Fruit fly (Drosophila melanogaster) whole organism, embryonic: ENCODE results near the gene Twdlalpha.

Source experiments
- ATbp ChIP-seq: fragments of 200-800 bp; sonication (Bioruptor generic); optimal IDR thresholded peaks from 2 replicates; lab custom pipeline; 2017; ENCODE audit warnings: missing biosample characterization, mild to moderate bottlenecking, missing genetic modification characterization, missing genetic modification reagents
- Abd-B ChIP-seq: fragments of 200-800 bp; sonication (Bioruptor generic); optimal IDR thresholded peaks from 2 replicates; lab custom pipeline; 2018; ENCODE audit warnings: missing biosample characterization, mild to moderate bottlenecking, missing genetic modification characterization, moderate library complexity
- CG11695 ChIP-seq: fragments of 200-800 bp; sonication (Bioruptor generic); IDR thresholded peaks from 3 replicates; pipeline ENCODE4 v1.3.6; 2022; ENCODE audit warnings: missing biosample characterization, missing genetic modification characterization
- CG11723 ChIP-seq: fragments of 200-800 bp; sonication (Bioruptor generic); optimal IDR thresholded peaks from 2 replicates; lab custom pipeline; 2017; ENCODE audit warnings: missing biosample characterization, mild to moderate bottlenecking, missing genetic modification characterization
- CG1233 ChIP-seq: fragments of 200-800 bp; sonication (Bioruptor generic); optimal IDR thresholded peaks from 4 replicates; lab custom pipeline; 2018; ENCODE audit warnings: missing biosample characterization, mild to moderate bottlenecking, missing genetic modification characterization
- CG13775 ChIP-seq: fragments of 200-800 bp; sonication (Bioruptor generic); optimal IDR thresholded peaks from 3 replicates; lab custom pipeline; 2017; ENCODE audit warnings: missing biosample characterization, mild to moderate bottlenecking, missing genetic modification characterization
- CG15479 ChIP-seq: fragments of 200-800 bp; sonication (Bioruptor generic); optimal IDR thresholded peaks from 3 replicates; lab custom pipeline; 2019; ENCODE audit warnings: missing biosample characterization, mild to moderate bottlenecking, missing genetic modification characterization, moderate library complexity
- CG15601 ChIP-seq: fragments of 200-800 bp; sonication (Bioruptor generic); optimal IDR thresholded peaks from 3 replicates; lab custom pipeline; 2019; ENCODE audit warnings: missing biosample characterization, mild to moderate bottlenecking, missing genetic modification characterization, moderate library complexity
- CG17328 ChIP-seq: fragments of 200-800 bp; sonication (Bioruptor generic); IDR thresholded peaks from 2 replicates; pipeline ENCODE4 v1.3.6; 2022; ENCODE audit warnings: missing biosample characterization, missing genetic modification characterization
- CG2202 ChIP-seq: fragments of 200-800 bp; sonication (Bioruptor generic); optimal IDR thresholded peaks from 2 replicates; lab custom pipeline; 2018; ENCODE audit warnings: missing biosample characterization, mild to moderate bottlenecking, missing genetic modification characterization
- CG32772 ChIP-seq: fragments of 200-800 bp; sonication (Bioruptor generic); IDR thresholded peaks from 2 replicates; pipeline ENCODE4 v1.3.6; 2022; ENCODE audit warnings: missing biosample characterization, missing genetic modification characterization
- CG34376 ChIP-seq: fragments of 200-800 bp; sonication (Bioruptor generic); optimal IDR thresholded peaks from 2 replicates; lab custom pipeline; 2018; ENCODE audit warnings: missing biosample characterization, mild to moderate bottlenecking, missing genetic modification characterization
- CG3726 ChIP-seq: fragments of 200-800 bp; sonication (Bioruptor generic); IDR thresholded peaks from 3 replicates; pipeline ENCODE4, ENCODE4 v1.3.6; 2022; ENCODE audit warnings: missing biosample characterization, missing genetic modification characterization
- CG3847 ChIP-seq: fragments of 200-800 bp; sonication (Bioruptor generic); IDR thresholded peaks from 2 replicates; pipeline ENCODE4 v1.3.6; 2022; ENCODE audit warnings: missing biosample characterization, missing genetic modification characterization
- CG5180 ChIP-seq: fragments of 200-800 bp; sonication (Bioruptor generic); optimal IDR thresholded peaks from 3 replicates; lab custom pipeline; 2017; ENCODE audit warnings: missing biosample characterization, missing genetic modification characterization, mild to moderate bottlenecking, moderate library complexity, missing genetic modification reagents
- CG5953 ChIP-seq: fragments of 200-800 bp; sonication (Bioruptor generic); IDR thresholded peaks from 2 replicates; pipeline ENCODE4 v1.3.6; 2022; ENCODE audit warnings: missing biosample characterization, missing genetic modification characterization
- CG7357 ChIP-seq: fragments of 200-800 bp; sonication (Bioruptor generic); IDR thresholded peaks from 3 replicates; pipeline ENCODE4 v1.3.6; 2022; ENCODE audit warnings: missing biosample characterization, missing genetic modification characterization
- CG9437 ChIP-seq: fragments of 200-800 bp; sonication (Bioruptor generic); optimal IDR thresholded peaks from 2 replicates; lab custom pipeline; 2018; ENCODE audit warnings: missing biosample characterization, mild to moderate bottlenecking, missing genetic modification characterization
- CG9727 ChIP-seq: fragments of 200-800 bp; sonication (Bioruptor generic); optimal IDR thresholded peaks from 3 replicates; lab custom pipeline; 2017; ENCODE audit warnings: missing biosample characterization, mild to moderate bottlenecking, missing genetic modification characterization
- Fer2 ChIP-seq: fragments of 200-800 bp; sonication (Bioruptor generic); optimal IDR thresholded peaks from 2 replicates; lab custom pipeline; 2018; ENCODE audit warnings: missing biosample characterization, mild to moderate bottlenecking, missing genetic modification characterization, moderate library complexity
- Hmx ChIP-seq: fragments of 200-800 bp; sonication (Bioruptor generic); optimal IDR thresholded peaks from 2 replicates; lab custom pipeline; 2016; ENCODE audit warnings: missing biosample characterization, missing genetic modification characterization
- MTF-1 ChIP-seq: fragments of 200-800 bp; sonication (Bioruptor generic); optimal IDR thresholded peaks from 2 replicates; lab custom pipeline; 2018; ENCODE audit warnings: missing biosample characterization, mild to moderate bottlenecking, missing genetic modification characterization, borderline replicate concordance
- Mrtf ChIP-seq: fragments of 200-800 bp; sonication (Bioruptor generic); IDR thresholded peaks from 3 replicates; pipeline ENCODE4 v1.3.6; 2022; ENCODE audit warnings: missing biosample characterization, missing genetic modification characterization
- Sin3A ChIP-seq: fragments of >200 bp; optimal IDR thresholded peaks from 2 replicates; lab custom pipeline; 2018
- Spps ChIP-seq: fragments of 200-800 bp; sonication (Bioruptor generic); optimal IDR thresholded peaks from 2 replicates; lab custom pipeline; 2018; ENCODE audit warnings: missing biosample characterization, mild to moderate bottlenecking, missing genetic modification characterization
- Sry-β ChIP-seq: fragments of 200-800 bp; sonication (Bioruptor generic); optimal IDR thresholded peaks from 2 replicates; lab custom pipeline; 2018; ENCODE audit warnings: missing biosample characterization, mild to moderate bottlenecking, missing genetic modification characterization, moderate library complexity
- Trl ChIP-seq, 3 experiments: fragments of >200 bp in 2 of 3; fragments of 200-800 bp in 1 of 3; sonication (Bioruptor generic) in 1 of 3; optimal IDR thresholded peaks; 2 replicates in 1 of 3; 3 replicates in 2 of 3; lab custom pipeline; 2016 to 2017; ENCODE audit warnings: missing biosample characterization in 1 of 3, missing genetic modification characterization in 1 of 3
- Xrp1 ChIP-seq: fragments of 200-800 bp; sonication (Bioruptor generic); IDR thresholded peaks from 2 replicates; pipeline ENCODE4 v1.3.6; 2022; ENCODE audit warnings: missing biosample characterization, missing genetic modification characterization
- al ChIP-seq: fragments of 200-800 bp; sonication (Bioruptor generic); IDR thresholded peaks from 2 replicates; pipeline ENCODE4 v1.3.6; 2022; ENCODE audit warnings: missing biosample characterization, missing genetic modification characterization
- bcd ChIP-seq: fragments of 200-800 bp; sonication (Bioruptor generic); optimal IDR thresholded peaks from 2 replicates; lab custom pipeline; 2017; ENCODE audit warnings: missing biosample characterization, mild to moderate bottlenecking, missing genetic modification characterization
- bigmax ChIP-seq: fragments of 200-800 bp; sonication (Bioruptor generic); optimal IDR thresholded peaks from 2 replicates; lab custom pipeline; 2018; ENCODE audit warnings: missing biosample characterization, mild to moderate bottlenecking, missing genetic modification characterization
- cad ChIP-seq: fragments of >200 bp; optimal IDR thresholded peaks from 2 replicates; lab custom pipeline; 2017; ENCODE audit warnings: missing biosample characterization, missing genetic modification characterization
- chif ChIP-seq, 2 experiments: fragments of 200-800 bp; sonication (Bioruptor generic); optimal IDR thresholded peaks; 3 replicates each; lab custom pipeline; 2016; ENCODE audit warnings: missing biosample characterization in 2 of 2, missing genetic modification characterization in 2 of 2
- chinmo ChIP-seq: fragments of 200-800 bp; sonication (Bioruptor generic); IDR thresholded peaks from 4 replicates; pipeline ENCODE4 v1.3.6; 2022; ENCODE audit warnings: missing biosample characterization, missing genetic modification characterization; ENCODE audit not compliant: partially characterized antibody
- chm ChIP-seq: fragments of 200-800 bp; sonication (Bioruptor generic); IDR thresholded peaks from 2 replicates; pipeline ENCODE4 v1.3.6; 2022; ENCODE audit warnings: missing biosample characterization, missing genetic modification characterization
- chn ChIP-seq: fragments of 200-800 bp; sonication (Bioruptor generic); optimal IDR thresholded peaks from 2 replicates; lab custom pipeline; 2016; ENCODE audit warnings: missing biosample characterization, missing genetic modification characterization
- fd64A ChIP-seq: fragments of 200-800 bp; sonication (Bioruptor generic); optimal IDR thresholded peaks from 3 replicates; lab custom pipeline; 2018; ENCODE audit warnings: missing biosample characterization, mild to moderate bottlenecking, missing genetic modification characterization
- ftz-f1 ChIP-seq: fragments of 200-800 bp; sonication (Bioruptor generic); optimal IDR thresholded peaks from 2 replicates; lab custom pipeline; 2016; ENCODE audit warnings: missing biosample characterization, missing genetic modification characterization
- gcm2 ChIP-seq: fragments of 200-800 bp; sonication (Bioruptor generic); optimal IDR thresholded peaks from 2 replicates; lab custom pipeline; 2016; ENCODE audit warnings: missing biosample characterization, missing genetic modification characterization
- gem ChIP-seq: fragments of 200-800 bp; sonication (Bioruptor generic); optimal IDR thresholded peaks from 2 replicates; lab custom pipeline; 2019; ENCODE audit warnings: missing biosample characterization, mild to moderate bottlenecking, missing genetic modification characterization, moderate library complexity
- gro ChIP-seq: fragments of 200-800 bp; sonication (Bioruptor generic); optimal IDR thresholded peaks from 2 replicates; lab custom pipeline; 2016; ENCODE audit warnings: missing biosample characterization, missing genetic modification characterization
- insv ChIP-seq, 2 experiments: fragments of 200-800 bp; sonication (Bioruptor generic); optimal IDR thresholded peaks; 3 replicates each; lab custom pipeline; 2016 to 2018; ENCODE audit warnings: missing biosample characterization in 2 of 2, missing genetic modification characterization in 2 of 2
- nmo ChIP-seq: fragments of 200-800 bp; sonication (Bioruptor generic); optimal IDR thresholded peaks from 2 replicates; lab custom pipeline; 2018; ENCODE audit warnings: missing biosample characterization, mild to moderate bottlenecking, missing genetic modification characterization, moderate library complexity
- stc ChIP-seq: fragments of 200-800 bp; sonication (Bioruptor generic); IDR thresholded peaks from 2 replicates; pipeline ENCODE4 v1.3.6; 2022; ENCODE audit warnings: missing biosample characterization, missing genetic modification characterization
- tgo ChIP-seq: fragments of 200-800 bp; sonication (Bioruptor generic); IDR thresholded peaks from 3 replicates; pipeline ENCODE4 v1.3.6; 2022; ENCODE audit warnings: missing biosample characterization, missing genetic modification characterization
- tin ChIP-seq: fragments of 200-800 bp; sonication (Bioruptor generic); optimal IDR thresholded peaks from 3 replicates; lab custom pipeline; 2016; ENCODE audit warnings: missing biosample characterization, missing genetic modification characterization
- wdn ChIP-seq: fragments of 200-800 bp; sonication (Bioruptor generic); IDR thresholded peaks from 2 replicates; pipeline ENCODE4 v1.3.6; 2022; ENCODE audit warnings: missing biosample characterization, missing genetic modification characterization
- zen2 ChIP-seq: fragments of 200-800 bp; sonication (Bioruptor generic); IDR thresholded peaks from 3 replicates; pipeline ENCODE4 v1.3.6; 2022; ENCODE audit warnings: missing biosample characterization, missing genetic modification characterization; ENCODE audit not compliant: partially characterized antibody

Twdlalpha gene

DNA sequence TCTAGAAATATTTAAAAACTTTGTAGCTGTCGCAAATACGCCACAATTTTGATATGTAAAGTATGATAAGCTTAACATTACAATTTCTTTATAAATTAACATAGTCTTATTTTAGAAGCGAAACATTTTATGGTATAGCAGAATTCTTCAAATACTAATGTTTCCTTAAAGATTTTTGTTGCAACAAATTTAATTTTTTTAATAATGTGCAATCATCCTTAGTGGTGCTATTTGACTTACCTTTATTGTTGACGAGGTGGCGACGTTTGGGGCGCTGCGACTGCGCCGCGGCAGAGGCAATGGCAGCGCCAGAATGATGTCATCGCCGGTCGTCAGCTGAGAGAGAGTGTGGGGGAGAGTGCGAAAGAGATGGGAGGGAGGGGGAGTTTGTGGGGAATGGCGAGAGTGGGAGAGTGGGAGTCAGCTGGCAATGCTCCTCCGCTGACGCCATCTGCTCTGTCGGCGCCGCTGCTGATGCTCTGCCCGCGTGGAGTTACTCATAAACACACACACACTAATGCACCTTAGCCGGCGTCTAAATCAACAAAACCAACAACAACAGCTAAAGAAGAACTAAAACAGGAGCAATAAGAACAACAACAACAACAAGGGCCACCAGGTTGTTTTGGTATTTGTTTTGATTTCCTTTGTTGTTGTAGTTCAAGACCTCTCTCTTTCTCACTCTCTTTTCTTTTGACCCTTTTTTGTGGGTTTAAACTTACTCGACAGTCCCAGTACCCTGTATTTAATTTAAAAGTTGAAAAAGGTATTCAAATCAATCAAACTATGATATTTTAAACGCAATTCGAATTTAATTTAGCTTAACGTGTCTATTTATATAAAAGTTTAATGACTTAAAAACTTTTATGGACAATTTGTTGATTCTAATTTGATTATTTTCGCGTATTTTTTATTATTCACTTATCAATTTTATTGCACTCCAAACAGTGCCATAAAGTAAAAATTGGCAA lies 19.2 kb upstream of the Twdlalpha start (continued):
- peak; percentile 81 for TF ChIP-seq CG11695
- TF ChIP-seq gcm2 (GFP tag; lab: Kevin White, UChicago) = peak; percentile 10
- TF ChIP-seq CG5180 (GFP tag; lab: Kevin White, UChicago) = peak; percentile 50
- peak; percentile 74 for TF ChIP-seq Xrp1 (GFP tag; lab: Robert Waterston, UW)
- TF ChIP-seq CG1233 (GFP tag; lab: Kevin White, UChicago) = peak; percentile 54
- peak; percentile 53 for TF ChIP-seq wdn (GFP tag; lab: Robert Waterston, UW)
- TF ChIP-seq Abd-B (GFP tag; lab: Kevin White, UChicago) = peak; percentile 69
- peak; percentile 60 for TF ChIP-seq bcd (GFP tag; lab: Kevin White, UChicago)
- TF ChIP-seq al (GFP tag; lab: Robert Waterston, UW) = peak; percentile 57; the same call in 1 of the 2 replicates
- peak; percentile 41 to 58 for TF ChIP-seq chif (GFP tag; optimal IDR thresholded peaks at IDR 0.05; lab: Kevin White, UChicago)
- TF ChIP-seq nmo = peak; percentile 91
- peak; percentile 67 for TF ChIP-seq CG32772 (GFP tag; lab: Robert Waterston, UW)
- TF ChIP-seq CG7357 (GFP tag; lab: Robert Waterston, UW) = peak; percentile 54; the same call in 2 of the 3 replicates
- TF ChIP-seq CG3847 (GFP tag; lab: Robert Waterston, UW) = peak; percentile 58
- peak; percentile 52 for TF ChIP-seq CG11723
- peak; percentile 73 for TF ChIP-seq CG9437 (GFP tag; lab: Kevin White, UChicago)
- TF ChIP-seq insv (GFP tag; optimal IDR thresholded peaks at IDR 0.05; lab: Kevin White, UChicago) = no peak
- TF ChIP-seq cad (GFP tag; lab: Kevin White, UChicago) = no peak
- TF ChIP-seq tin = peak; percentile 27
- peak; percentile 67 for TF ChIP-seq CG13775 (GFP tag; lab: Kevin White, UChicago)
- peak; percentile 47 for TF ChIP-seq CG2202 (tag; lab: Kevin White, UChicago)
- no peak for TF ChIP-seq fd64A (GFP tag; lab: Kevin White, UChicago)
- peak; percentile 79 for TF ChIP-seq CG15601 (tag; lab: Kevin White, UChicago)
- TF ChIP-seq CG15479 = no peak
- TF ChIP-seq Sin3A (lab: Kevin White, UChicago) = no peak
- no peak for TF ChIP-seq bigmax (GFP tag; lab: Kevin White, UChicago)
- no peak for TF ChIP-seq Fer2 (tag; lab: Kevin White, UChicago)
- peak; percentile 36 to 39 for TF ChIP-seq Trl (optimal IDR thresholded peaks at IDR 0.05; lab: Kevin White, UChicago)
- TF ChIP-seq Trl (GFP tag; optimal IDR thresholded peaks at IDR 0.05; lab: Kevin White, UChicago) = no peak
- peak; percentile 91 for TF ChIP-seq gem (tag; lab: Kevin White, UChicago)
- TF ChIP-seq Mrtf = no peak
- TF ChIP-seq Spps (tag; lab: Kevin White, UChicago) = no peak
- TF ChIP-seq Hmx = no peak
- TF ChIP-seq stc = peak; percentile 59
- peak; percentile 78 for TF ChIP-seq CG9727
- peak; percentile 76 for TF ChIP-seq CG17328 (GFP tag; lab: Robert Waterston, UW)
- 0 out of 4 replicates have a peak, but pooled peaks have one; percentile 53 for TF ChIP-seq chinmo (GFP tag; lab: Robert Waterston, UW)
- no peak; the same call in 2 of the 3 replicates for TF ChIP-seq CG3726 (GFP tag; lab: Robert Waterston, UW)
- no peak for TF ChIP-seq MTF-1
- TF ChIP-seq chn (GFP tag; lab: Kevin White, UChicago) = peak; percentile 40
- TF ChIP-seq zen2 (GFP tag; lab: Robert Waterston, UW) = no peak
- no peak for TF ChIP-seq chm (GFP tag; lab: Robert Waterston, UW)
- no peak for TF ChIP-seq gro (GFP tag; lab: Kevin White, UChicago)
- no peak for TF ChIP-seq ftz-f1
- TF ChIP-seq ATbp (GFP tag; lab: Kevin White, UChicago) = peak; percentile 71
- TF ChIP-seq tgo (GFP tag; lab: Robert Waterston, UW) = peak; percentile 69
- no peak for TF ChIP-seq CG34376 (GFP tag; lab: Kevin White, UChicago)
- no peak for TF ChIP-seq Sry-β (GFP tag; lab: Kevin White, UChicago)
- peak; percentile 13; the same call in 1 of the 2 replicates for TF ChIP-seq CG5953 (GFP tag; lab: Robert Waterston, UW)
